Fruit fly (Drosophila melanogaster): ENCODE measurements around the gene Hip1.

Gene Hip1

dm6 chr3L:12805660-12806289 is 32.4 kb upstream of the Hip1 start, which contains the start of gene Sap130:
TSS of gene Sap130 (plus strand) at chr3L:12805902.
- TF ChIP-seq CG32121 (GFP tag; IDR thresholded peaks at IDR 0.05) (no peak), gl (tag; optimal IDR thresholded peaks at IDR 0.05) (no peak), D1 (tag; optimal IDR thresholded peaks at IDR 0.05) (no peak), fd96Ca (GFP tag; IDR thresholded peaks at IDR 0.05) (no peak), CG8159 (tag; optimal IDR thresholded peaks at IDR 0.05) (no peak), rn (GFP tag; IDR thresholded peaks at IDR 0.05) (no peak), CG17806 (tag; optimal IDR thresholded peaks at IDR 0.05) (no peak), CG9948 (tag; optimal IDR thresholded peaks at IDR 0.05) (no peak), EcR (GFP tag; optimal IDR thresholded peaks at IDR 0.05) (no peak), CG8301 (tag; optimal IDR thresholded peaks at IDR 0.05) (no peak)

- TF ChIP-seq D1 (tag; optimal IDR thresholded peaks at IDR 0.05): no peak
- no peak for TF ChIP-seq CG13204 (GFP tag; optimal IDR thresholded peaks at IDR 0.05)
- no peak for TF ChIP-seq Pif1B (GFP tag; optimal IDR thresholded peaks at IDR 0.05)
- TF ChIP-seq CG14655 (GFP tag; optimal IDR thresholded peaks at IDR 0.05): no peak
- TF ChIP-seq CG12605 (GFP tag; IDR thresholded peaks at IDR 0.05): peak; percentile 22; the same call in 1 of the 2 replicates
Measured at dm6 chr3L:12804730-12805170, 31.4 kb upstream of the Hip1 start, which contains the start of gene Atg1. TSS of gene Atg1 (minus strand) at chr3L:12805116.

DNA sequence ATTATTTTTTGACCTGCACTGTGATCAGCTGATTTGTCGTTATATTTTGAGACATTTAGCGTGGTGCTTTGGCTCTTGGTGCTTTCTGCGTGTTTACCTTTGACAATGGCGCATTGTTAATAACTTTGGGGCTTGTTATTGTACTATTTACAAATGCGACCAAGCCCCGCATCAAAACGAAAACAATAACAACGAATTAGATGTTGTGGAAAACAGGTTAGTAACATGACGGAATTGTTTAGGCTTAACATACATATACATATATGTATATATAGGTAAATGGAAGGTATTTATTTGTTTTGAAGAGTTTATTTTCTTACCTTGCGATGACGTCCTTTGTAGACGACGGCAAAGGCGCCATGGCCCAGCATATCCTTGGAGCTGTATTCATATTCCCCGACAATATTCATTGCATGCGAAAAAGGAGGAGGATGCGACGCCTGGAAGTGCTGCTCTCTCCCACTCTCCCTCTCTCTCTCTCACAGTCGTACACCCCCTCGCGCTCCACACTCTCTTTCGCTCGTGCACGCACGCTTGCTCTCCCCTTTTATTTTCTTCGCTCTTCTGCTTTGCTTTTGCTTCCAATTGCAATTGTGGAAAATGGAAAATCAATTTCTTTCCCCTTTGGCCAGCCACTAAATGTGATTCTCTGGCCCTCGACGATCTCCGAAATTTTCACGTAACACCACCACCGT is 30.8 kb upstream of the Hip1 start:
- TF ChIP-seq fd96Ca (GFP tag; IDR thresholded peaks at IDR 0.05) (peak; percentile 40; the same call in 2 of the 3 replicates), CG13204 (GFP tag; optimal IDR thresholded peaks at IDR 0.05) (no peak), Pif1A (GFP tag; optimal IDR thresholded peaks at IDR 0.05) (peak; percentile 4), gl (tag; optimal IDR thresholded peaks at IDR 0.05) (no peak), CG12605 (GFP tag; IDR thresholded peaks at IDR 0.05) (peak; percentile 11; the same call in 1 of the 2 replicates), CG8301 (tag; optimal IDR thresholded peaks at IDR 0.05) (no peak), EcR (GFP tag; optimal IDR thresholded peaks at IDR 0.05) (no peak), Snoo (tag; optimal IDR thresholded peaks at IDR 0.05) (no peak), rn (GFP tag; IDR thresholded peaks at IDR 0.05) (no peak), CG8159 (tag; optimal IDR thresholded peaks at IDR 0.05) (no peak), Pif1B (GFP tag; optimal IDR thresholded peaks at IDR 0.05) (no peak), CG10348 (GFP tag; IDR thresholded peaks at IDR 0.05) (no peak), CG4496 (GFP tag; IDR thresholded peaks at IDR 0.05) (peak; percentile 43; the same call in 1 of the 3 replicates)

dm6 chr3L:12803159-12804034 is 30.0 kb upstream of the Hip1 start:
- no peak for TF ChIP-seq rn (GFP tag; IDR thresholded peaks at IDR 0.05)
- no peak for TF ChIP-seq Snoo (tag; optimal IDR thresholded peaks at IDR 0.05)
- TF ChIP-seq Ets98B (GFP tag; IDR thresholded peaks at IDR 0.05): no peak
- TF ChIP-seq CG9948 (tag; optimal IDR thresholded peaks at IDR 0.05): peak; percentile 1
- 0 out of 2 replicates have a peak, but pooled peaks have one; percentile 21 for TF ChIP-seq CG32121 (GFP tag; IDR thresholded peaks at IDR 0.05)

DNA sequence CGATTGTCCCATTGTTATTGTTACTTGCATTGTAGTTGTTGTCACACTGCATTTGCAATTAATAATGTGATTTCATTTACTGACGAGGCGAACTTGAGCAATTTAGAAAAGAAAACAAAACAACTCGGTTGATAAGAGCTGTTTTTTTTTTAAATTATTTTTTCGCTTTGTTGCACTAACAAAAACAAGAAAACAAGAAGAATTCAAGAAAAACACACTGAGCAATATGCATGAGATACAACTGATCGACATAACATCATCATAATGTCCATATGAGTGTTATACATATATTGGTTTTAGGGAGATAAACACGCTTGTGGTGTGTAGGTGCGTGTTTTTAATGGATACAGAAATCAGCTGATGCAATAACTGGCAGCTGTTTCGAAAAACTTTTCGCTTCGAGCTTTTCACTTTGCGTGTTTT is 29.1 kb upstream of the Hip1 start:
- TF ChIP-seq CG4496 (GFP tag; IDR thresholded peaks at IDR 0.05): peak; percentile 87
- TF ChIP-seq Pif1B (GFP tag; optimal IDR thresholded peaks at IDR 0.05): peak; percentile 59
- no peak for TF ChIP-seq Snoo (tag; optimal IDR thresholded peaks at IDR 0.05)
- no peak for TF ChIP-seq CG10348 (GFP tag; IDR thresholded peaks at IDR 0.05)
- TF ChIP-seq CG15710 (tag; optimal IDR thresholded peaks at IDR 0.05): no peak
- TF ChIP-seq CG32121 (GFP tag; IDR thresholded peaks at IDR 0.05): peak; percentile 88
- TF ChIP-seq fd96Ca (GFP tag; IDR thresholded peaks at IDR 0.05): peak; percentile 78; the same call in 2 of the 3 replicates
- peak; percentile 94 for TF ChIP-seq CG12605 (GFP tag; IDR thresholded peaks at IDR 0.05)
- TF ChIP-seq Ets98B (GFP tag; IDR thresholded peaks at IDR 0.05): peak; percentile 87
- peak; percentile 88 for TF ChIP-seq CG14655 (GFP tag; optimal IDR thresholded peaks at IDR 0.05)
- peak; percentile 78 for TF ChIP-seq CG8301 (tag; optimal IDR thresholded peaks at IDR 0.05)
- peak; percentile 73 for TF ChIP-seq Pif1A (GFP tag; optimal IDR thresholded peaks at IDR 0.05)
- TF ChIP-seq CG34367 (tag; optimal IDR thresholded peaks at IDR 0.05): peak; percentile 12

DNA sequence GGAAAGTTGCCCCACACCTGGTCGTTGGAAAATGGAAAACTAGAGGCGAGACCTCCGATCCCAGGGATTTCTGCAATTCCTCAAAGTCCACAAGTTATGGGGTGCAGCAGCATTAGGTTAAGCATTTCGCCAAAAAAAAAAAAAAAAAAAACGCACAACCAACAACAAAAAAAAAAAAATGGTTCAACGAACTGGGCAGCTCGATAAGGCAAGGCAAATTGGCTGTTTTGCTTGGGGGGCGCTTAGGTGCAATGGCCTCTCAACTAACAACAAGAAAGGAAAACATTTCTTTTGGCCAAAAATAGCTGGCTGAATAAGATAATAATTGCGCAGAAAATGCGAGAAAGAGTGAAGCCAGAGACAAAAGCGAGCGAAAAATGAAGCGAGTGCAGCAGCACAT is 26.8 kb upstream of the Hip1 start:
- TF ChIP-seq EcR (GFP tag; optimal IDR thresholded peaks at IDR 0.05) (peak; percentile 74), fd96Ca (GFP tag; IDR thresholded peaks at IDR 0.05) (no peak)

Measured in whole organism, pupa.